Fruit fly (Drosophila melanogaster) whole organism, pupa: ENCODE results near the gene CG9222.

Source experiments
- CG10348 ChIP-seq: fragments of 200-800 bp; sonication (Bioruptor generic); IDR thresholded peaks from 2 replicates; pipeline ENCODE4 v1.3.6; 2022; ENCODE audit warnings: missing biosample characterization, missing genetic modification characterization
- CG12605 ChIP-seq: fragments of 200-800 bp; sonication (Bioruptor generic); IDR thresholded peaks from 2 replicates; pipeline ENCODE4 v1.3.6; 2022; ENCODE audit warnings: missing biosample characterization, missing genetic modification characterization
- CG13204 ChIP-seq: fragments of 200-800 bp; sonication (Bioruptor generic); optimal IDR thresholded peaks from 2 replicates; lab custom pipeline; 2018; ENCODE audit warnings: missing biosample characterization, mild to moderate bottlenecking, missing genetic modification characterization, moderate library complexity
- CG14655 ChIP-seq: fragments of 200-800 bp; sonication (Bioruptor generic); optimal IDR thresholded peaks from 3 replicates; lab custom pipeline; 2017; ENCODE audit warnings: mild to moderate bottlenecking, missing biosample characterization, missing genetic modification reagents, missing genetic modification characterization
- CG15710 ChIP-seq: fragments of 200-800 bp; sonication (Bioruptor generic); optimal IDR thresholded peaks from 2 replicates; lab custom pipeline; 2018; ENCODE audit warnings: missing biosample characterization, mild to moderate bottlenecking, missing genetic modification characterization, moderate library complexity
- CG32121 ChIP-seq: fragments of 200-800 bp; sonication (Bioruptor generic); IDR thresholded peaks from 2 replicates; pipeline ENCODE4 v1.3.6; 2022; ENCODE audit warnings: missing biosample characterization, missing genetic modification characterization
- CG34367 ChIP-seq: fragments of 200-800 bp; sonication (Bioruptor generic); optimal IDR thresholded peaks from 2 replicates; lab custom pipeline; 2018; ENCODE audit warnings: missing biosample characterization, mild to moderate bottlenecking, missing genetic modification characterization
- CG4496 ChIP-seq: fragments of 200-800 bp; sonication (Bioruptor generic); IDR thresholded peaks from 3 replicates; pipeline ENCODE4 v1.3.6; 2022; ENCODE audit warnings: missing biosample characterization, missing genetic modification characterization
- CG8159 ChIP-seq: fragments of 200-800 bp; sonication (Bioruptor generic); optimal IDR thresholded peaks from 3 replicates; lab custom pipeline; 2018; ENCODE audit warnings: missing biosample characterization, mild to moderate bottlenecking, missing genetic modification characterization, moderate library complexity
- CG8301 ChIP-seq: fragments of 200-800 bp; sonication (Bioruptor generic); optimal IDR thresholded peaks from 2 replicates; lab custom pipeline; 2018; ENCODE audit warnings: missing biosample characterization, mild to moderate bottlenecking, missing genetic modification characterization
- CG9948 ChIP-seq: fragments of 200-800 bp; sonication (Bioruptor generic); optimal IDR thresholded peaks from 2 replicates; lab custom pipeline; 2018; ENCODE audit warnings: missing biosample characterization, mild to moderate bottlenecking, missing genetic modification characterization, moderate library complexity
- D1 ChIP-seq: fragments of 200-800 bp; sonication (Bioruptor generic); optimal IDR thresholded peaks from 2 replicates; lab custom pipeline; 2018; ENCODE audit warnings: missing biosample characterization, mild to moderate bottlenecking, missing genetic modification characterization, moderate library complexity
- EcR ChIP-seq: fragments of 200-800 bp; sonication (Bioruptor generic); optimal IDR thresholded peaks from 3 replicates; lab custom pipeline; 2019; ENCODE audit warnings: missing biosample characterization, missing genetic modification characterization, mild to moderate bottlenecking, moderate library complexity, missing genetic modification reagents
- Ets98B ChIP-seq: fragments of 200-800 bp; sonication (Bioruptor generic); IDR thresholded peaks from 2 replicates; pipeline ENCODE4 v1.3.6; 2022; ENCODE audit warnings: missing biosample characterization, missing genetic modification characterization
- Pif1A ChIP-seq: fragments of 200-800 bp; sonication (Bioruptor generic); optimal IDR thresholded peaks from 3 replicates; lab custom pipeline; 2016; ENCODE audit warnings: missing biosample characterization, missing genetic modification characterization
- Pif1B ChIP-seq: fragments of 200-800 bp; sonication (Bioruptor generic); optimal IDR thresholded peaks from 3 replicates; lab custom pipeline; 2016; ENCODE audit warnings: missing biosample characterization, missing genetic modification characterization
- Snoo ChIP-seq: fragments of 200-800 bp; sonication (Bioruptor generic); optimal IDR thresholded peaks from 3 replicates; lab custom pipeline; 2017; ENCODE audit warnings: missing biosample characterization, mild to moderate bottlenecking, missing genetic modification characterization, inconsistent platforms
- fd96Ca ChIP-seq: fragments of 200-800 bp; sonication (Bioruptor generic); IDR thresholded peaks from 3 replicates; pipeline ENCODE4 v1.3.6; 2022; ENCODE audit warnings: missing biosample characterization, missing genetic modification characterization
- gl ChIP-seq: fragments of 200-800 bp; sonication (Bioruptor generic); optimal IDR thresholded peaks from 2 replicates; lab custom pipeline; 2018; ENCODE audit warnings: missing biosample characterization, mild to moderate bottlenecking, missing genetic modification characterization
- rn ChIP-seq: fragments of 200-800 bp; sonication (Bioruptor generic); IDR thresholded peaks from 2 replicates; pipeline ENCODE4 v1.3.6; 2022; ENCODE audit warnings: missing biosample characterization, missing genetic modification characterization

CG9222 gene

dm6 chr2L:6171166-6171565 is 40.3 kb downstream of the CG9222 start:
- TF ChIP-seq CG12605 (GFP tag; lab: Robert Waterston, UW) (no peak), Pif1A (no peak), CG8301 (no peak), CG4496 (GFP tag; lab: Robert Waterston, UW) (no peak), CG34367 (tag; lab: Kevin White, UChicago) (no peak), rn (GFP tag; lab: Robert Waterston, UW) (no peak), CG32121 (GFP tag; lab: Robert Waterston, UW) (no peak), fd96Ca (GFP tag; lab: Robert Waterston, UW) (no peak), EcR (GFP tag; lab: Kevin White, UChicago) (no peak), CG13204 (no peak), CG8159 (tag; lab: Kevin White, UChicago) (no peak), CG15710 (tag; lab: Kevin White, UChicago) (no peak), CG9948 (tag; lab: Kevin White, UChicago) (no peak), Ets98B (no peak), D1 (tag; lab: Kevin White, UChicago) (no peak)

DNA sequence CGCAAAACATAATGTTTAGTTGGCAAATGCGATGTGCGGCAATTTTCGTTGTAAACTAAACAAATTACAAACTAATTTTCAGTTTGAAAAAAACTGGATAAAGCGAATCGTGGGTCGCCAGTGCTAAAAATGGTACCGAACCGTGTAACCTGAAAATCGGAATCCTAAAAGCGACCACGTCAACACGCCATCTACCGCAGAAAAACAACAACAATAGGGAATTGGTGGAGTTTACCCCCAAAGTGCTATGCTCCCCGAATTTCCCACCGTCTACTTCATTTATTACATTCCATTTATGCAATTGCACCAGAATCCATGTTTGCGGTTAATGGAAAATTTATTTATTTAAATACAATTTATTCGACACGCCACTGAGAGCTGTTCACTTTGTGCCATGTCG is 42.2 kb downstream of the CG9222 start:
- no peak for TF ChIP-seq EcR (GFP tag; lab: Kevin White, UChicago)

dm6 chr2L:6176408-6176807 is 45.6 kb downstream of the CG9222 start:
- TF ChIP-seq EcR (GFP tag; lab: Kevin White, UChicago), result no peak
- TF ChIP-seq CG32121 (GFP tag; lab: Robert Waterston, UW), result no peak
- no peak for TF ChIP-seq fd96Ca (GFP tag; lab: Robert Waterston, UW)
- no peak for TF ChIP-seq Snoo (tag; lab: Kevin White, UChicago)
- TF ChIP-seq CG15710 (tag; lab: Kevin White, UChicago), result no peak

- no peak for TF ChIP-seq CG8159 (tag; lab: Kevin White, UChicago)
- TF ChIP-seq D1 (tag; lab: Kevin White, UChicago), result no peak
- TF ChIP-seq Pif1B, result no peak
- TF ChIP-seq Pif1A, result no peak
- no peak for TF ChIP-seq rn (GFP tag; lab: Robert Waterston, UW)
- no peak for TF ChIP-seq CG8301
- TF ChIP-seq gl, result no peak
- TF ChIP-seq Snoo (tag; lab: Kevin White, UChicago), result no peak
- TF ChIP-seq fd96Ca (GFP tag; lab: Robert Waterston, UW), result no peak
- TF ChIP-seq CG10348 (GFP tag; lab: Robert Waterston, UW), result no peak
- no peak for TF ChIP-seq CG12605 (GFP tag; lab: Robert Waterston, UW)
- TF ChIP-seq EcR (GFP tag; lab: Kevin White, UChicago), result no peak
- no peak for TF ChIP-seq Ets98B
- TF ChIP-seq CG13204, result no peak
- TF ChIP-seq CG32121 (GFP tag; lab: Robert Waterston, UW), result no peak
Observed at dm6 chr2L:6177141-6177540, 46.3 kb downstream of the CG9222 start.

dm6 chr2L:6178118-6178739 is 47.4 kb downstream of the CG9222 start:
- no peak for TF ChIP-seq Pif1B
- TF ChIP-seq CG13204, result no peak
- no peak for TF ChIP-seq rn (GFP tag; lab: Robert Waterston, UW)
- TF ChIP-seq Ets98B, result no peak; the same call in 1 of the 2 replicates
- no peak for TF ChIP-seq CG32121 (GFP tag; lab: Robert Waterston, UW)
- TF ChIP-seq CG15710 (tag; lab: Kevin White, UChicago), result no peak
- TF ChIP-seq fd96Ca (GFP tag; lab: Robert Waterston, UW), result no peak
- no peak for TF ChIP-seq Pif1A
- TF ChIP-seq CG8301, result no peak

- peak; percentile 69 for TF ChIP-seq CG12605 (GFP tag; lab: Robert Waterston, UW)
- TF ChIP-seq CG9948 (tag; lab: Kevin White, UChicago), result no peak
- peak; percentile 16; the same call in 1 of the 2 replicates for TF ChIP-seq Ets98B
- peak; percentile 11 for TF ChIP-seq Snoo (tag; lab: Kevin White, UChicago)
- TF ChIP-seq CG14655 (GFP tag; lab: Kevin White, UChicago), result peak; percentile 13
- no peak for TF ChIP-seq Pif1A
- peak; percentile 13 for TF ChIP-seq Pif1B
- peak; percentile 4 for TF ChIP-seq D1 (tag; lab: Kevin White, UChicago)
- TF ChIP-seq CG32121 (GFP tag; lab: Robert Waterston, UW), result peak; percentile 48; the same call in 1 of the 2 replicates
- TF ChIP-seq EcR (GFP tag; lab: Kevin White, UChicago), result peak; percentile 7
- peak; percentile 27 for TF ChIP-seq CG13204
- no peak for TF ChIP-seq rn (GFP tag; lab: Robert Waterston, UW)
- TF ChIP-seq CG4496 (GFP tag; lab: Robert Waterston, UW), result peak; percentile 71; the same call in 2 of the 3 replicates
Observed at dm6 chr2L:6178740-6179633, 48.2 kb downstream of the CG9222 start, which contains the start of gene smal. TSS of gene smal (plus strand) at chr2L:6179133.
